Fruit fly (Drosophila melanogaster) whole organism, embryonic: ENCODE data around the gene mask.

ENCODE experiments used
- Atf6 ChIP-seq: fragments of 200-800 bp; sonication (Bioruptor generic); IDR thresholded peaks from 2 replicates; pipeline ENCODE4 v1.3.6; 2022; ENCODE audit warnings: missing biosample characterization, missing genetic modification characterization
- CG11085 ChIP-seq: fragments of 200-800 bp; sonication (Bioruptor generic); IDR thresholded peaks from 2 replicates; pipeline ENCODE4 v1.3.6; 2022; ENCODE audit warnings: missing biosample characterization, missing genetic modification characterization
- CG12104 ChIP-seq: fragments of 200-800 bp; sonication (Bioruptor generic); optimal IDR thresholded peaks from 3 replicates; lab custom pipeline; 2016; ENCODE audit warnings: missing biosample characterization, missing genetic modification characterization
- CG12219 ChIP-seq: fragments of 200-800 bp; sonication (Bioruptor generic); optimal IDR thresholded peaks from 3 replicates; lab custom pipeline; 2018; ENCODE audit warnings: missing biosample characterization, mild to moderate bottlenecking, missing genetic modification characterization
- CG1233 ChIP-seq: fragments of 200-800 bp; sonication (Bioruptor generic); optimal IDR thresholded peaks from 4 replicates; lab custom pipeline; 2018; ENCODE audit warnings: missing biosample characterization, mild to moderate bottlenecking, missing genetic modification characterization
- CG14050 ChIP-seq: fragments of 200-800 bp; sonication (Bioruptor generic); IDR thresholded peaks from 3 replicates; pipeline ENCODE4 v1.3.6; 2022; ENCODE audit warnings: missing biosample characterization, missing genetic modification characterization
- CG17385 ChIP-seq: fragments of 200-800 bp; sonication (Bioruptor generic); optimal IDR thresholded peaks from 3 replicates; lab custom pipeline; 2018; ENCODE audit warnings: missing biosample characterization, mild to moderate bottlenecking, missing genetic modification characterization
- CG30431 ChIP-seq: fragments of 200-800 bp; sonication (Bioruptor generic); optimal IDR thresholded peaks from 2 replicates; lab custom pipeline; 2017; ENCODE audit warnings: missing biosample characterization, missing genetic modification characterization
- CG42726 ChIP-seq: fragments of 200-800 bp; sonication (Bioruptor generic); IDR thresholded peaks from 2 replicates; pipeline ENCODE4 v1.3.6; 2022; ENCODE audit warnings: missing biosample characterization, missing genetic modification characterization; ENCODE audit not compliant: partially characterized antibody
- CG4328 ChIP-seq: fragments of 200-800 bp; sonication (Bioruptor generic); optimal IDR thresholded peaks from 3 replicates; lab custom pipeline; 2017; ENCODE audit warnings: missing biosample characterization, missing genetic modification reagents, missing genetic modification characterization
- CG4360 ChIP-seq: fragments of 200-800 bp; sonication (Bioruptor generic); IDR thresholded peaks from 2 replicates; pipeline ENCODE4 v1.3.6; 2022; ENCODE audit warnings: missing biosample characterization, missing genetic modification characterization
- CG4404 ChIP-seq: fragments of 200-800 bp; sonication (Bioruptor generic); IDR thresholded peaks from 2 replicates; pipeline ENCODE4 v1.3.6; 2022; ENCODE audit warnings: missing biosample characterization, missing genetic modification characterization
- CG4617 ChIP-seq: fragments of 200-800 bp; sonication (Bioruptor generic); optimal IDR thresholded peaks from 3 replicates; lab custom pipeline; 2016; ENCODE audit warnings: missing biosample characterization, missing genetic modification characterization, borderline replicate concordance
- CG4820 ChIP-seq: fragments of 200-800 bp; sonication (Bioruptor generic); optimal IDR thresholded peaks from 3 replicates; lab custom pipeline; 2016; ENCODE audit warnings: missing biosample characterization, missing genetic modification characterization
- CG6175 ChIP-seq: fragments of 200-800 bp; sonication (Bioruptor generic); IDR thresholded peaks from 3 replicates; pipeline ENCODE4 v1.3.6; 2022; ENCODE audit warnings: missing biosample characterization, missing genetic modification characterization
- CG6654 ChIP-seq: fragments of 200-800 bp; sonication (Bioruptor generic); optimal IDR thresholded peaks from 2 replicates; lab custom pipeline; 2017; ENCODE audit warnings: missing biosample characterization, mild to moderate bottlenecking, missing genetic modification characterization
- CG6813 ChIP-seq: fragments of 200-800 bp; sonication (Bioruptor generic); optimal IDR thresholded peaks from 2 replicates; lab custom pipeline; 2017; ENCODE audit warnings: missing biosample characterization, missing genetic modification characterization, mild to moderate bottlenecking, moderate library complexity, missing genetic modification reagents
- CG7987 ChIP-seq: fragments of 200-800 bp; sonication (Bioruptor generic); optimal IDR thresholded peaks from 2 replicates; lab custom pipeline; 2018; ENCODE audit warnings: missing biosample characterization, mild to moderate bottlenecking, missing genetic modification characterization, moderate library complexity
- CG8281 ChIP-seq: fragments of 200-800 bp; sonication (Bioruptor generic); optimal IDR thresholded peaks from 2 replicates; lab custom pipeline; 2018; ENCODE audit warnings: missing biosample characterization, mild to moderate bottlenecking, missing genetic modification characterization, moderate library complexity
- CG8478 ChIP-seq: fragments of >200 bp; optimal IDR thresholded peaks from 2 replicates; lab custom pipeline; 2018
- CG8944 ChIP-seq: fragments of 200-800 bp; sonication (Bioruptor generic); optimal IDR thresholded peaks from 3 replicates; lab custom pipeline; 2016; ENCODE audit warnings: missing biosample characterization, missing genetic modification characterization
- CG9817 ChIP-seq: fragments of 200-800 bp; sonication (Bioruptor generic); optimal IDR thresholded peaks from 2 replicates; lab custom pipeline; 2018; ENCODE audit warnings: missing biosample characterization, mild to moderate bottlenecking, missing genetic modification characterization, moderate library complexity
- CrebB ChIP-seq: fragments of 200-800 bp; sonication (Bioruptor generic); optimal IDR thresholded peaks from 3 replicates; lab custom pipeline; 2018; ENCODE audit warnings: missing biosample characterization, mild to moderate bottlenecking, missing genetic modification characterization
- D19A ChIP-seq: fragments of 200-800 bp; optimal IDR thresholded peaks from 3 replicates; lab custom pipeline; 2019; ENCODE audit warnings: missing biosample characterization, mild to moderate bottlenecking, missing genetic modification characterization, moderate library complexity
- E2f1 ChIP-seq: fragments of 200-800 bp; sonication (Bioruptor generic); IDR thresholded peaks from 2 replicates; pipeline ENCODE4 v1.3.6; 2022; ENCODE audit warnings: missing biosample characterization, missing genetic modification characterization
- HLH3B ChIP-seq: fragments of 200-800 bp; sonication (Bioruptor generic); IDR thresholded peaks from 2 replicates; pipeline ENCODE4 v1.3.6; 2022; ENCODE audit warnings: missing biosample characterization, missing genetic modification characterization
- Hand ChIP-seq: fragments of 200-800 bp; sonication (Bioruptor generic); optimal IDR thresholded peaks from 2 replicates; lab custom pipeline; 2017; ENCODE audit warnings: mild to moderate bottlenecking, missing biosample characterization, missing genetic modification reagents, missing genetic modification characterization
- Hsf ChIP-seq: fragments of 200-800 bp; sonication (Bioruptor generic); optimal IDR thresholded peaks from 3 replicates; lab custom pipeline; 2016; ENCODE audit warnings: missing biosample characterization, missing genetic modification characterization
- Max ChIP-seq: fragments of 200-800 bp; sonication (Bioruptor generic); optimal IDR thresholded peaks from 2 replicates; lab custom pipeline; 2016; ENCODE audit warnings: missing biosample characterization, mild to moderate bottlenecking, missing genetic modification characterization
- Pdp1 ChIP-seq, 2 experiments: fragments of 200-800 bp; sonication (Bioruptor generic); optimal IDR thresholded peaks; 3 replicates each; lab custom pipeline; 2016; ENCODE audit warnings: missing biosample characterization in 2 of 2, missing genetic modification characterization in 2 of 2, mild to moderate bottlenecking in 1 of 2, moderate library complexity in 1 of 2
- Sox100B ChIP-seq: fragments of 200-800 bp; sonication (Bioruptor generic); optimal IDR thresholded peaks from 3 replicates; lab custom pipeline; 2018; ENCODE audit warnings: missing biosample characterization, mild to moderate bottlenecking, missing genetic modification characterization
- ac ChIP-seq: fragments of 200-800 bp; sonication (Bioruptor generic); optimal IDR thresholded peaks from 3 replicates; lab custom pipeline; 2017; ENCODE audit warnings: missing biosample characterization, mild to moderate bottlenecking, missing genetic modification characterization
- ato ChIP-seq: fragments of 200-800 bp; sonication (Bioruptor generic); IDR thresholded peaks from 2 replicates; pipeline ENCODE4 v1.3.6; 2022; ENCODE audit warnings: missing biosample characterization, missing genetic modification characterization; ENCODE audit not compliant: partially characterized antibody
- bigmax ChIP-seq: fragments of 200-800 bp; sonication (Bioruptor generic); optimal IDR thresholded peaks from 2 replicates; lab custom pipeline; 2018; ENCODE audit warnings: missing biosample characterization, mild to moderate bottlenecking, missing genetic modification characterization
- bowl ChIP-seq: fragments of 200-800 bp; sonication (Bioruptor generic); IDR thresholded peaks from 2 replicates; pipeline ENCODE4 v1.3.6; 2022; ENCODE audit warnings: missing biosample characterization, missing genetic modification characterization
- btn ChIP-seq: fragments of 200-800 bp; sonication (Bioruptor generic); optimal IDR thresholded peaks from 2 replicates; lab custom pipeline; 2016; ENCODE audit warnings: missing biosample characterization, missing genetic modification characterization
- cato ChIP-seq: fragments of 200-800 bp; sonication (Bioruptor generic); optimal IDR thresholded peaks from 2 replicates; lab custom pipeline; 2016; ENCODE audit warnings: missing biosample characterization, missing genetic modification characterization, borderline replicate concordance
- chm ChIP-seq: fragments of 200-800 bp; sonication (Bioruptor generic); IDR thresholded peaks from 2 replicates; pipeline ENCODE4 v1.3.6; 2022; ENCODE audit warnings: missing biosample characterization, missing genetic modification characterization
- gsb-n ChIP-seq: fragments of 200-800 bp; sonication (Bioruptor generic); optimal IDR thresholded peaks from 3 replicates; lab custom pipeline; 2018; ENCODE audit warnings: missing biosample characterization, mild to moderate bottlenecking, missing genetic modification characterization
- hb ChIP-seq: fragments of 200-800 bp; sonication (Bioruptor generic); IDR thresholded peaks from 3 replicates; pipeline ENCODE4 v1.3.6; 2022; ENCODE audit warnings: missing biosample characterization, missing genetic modification characterization; ENCODE audit not compliant: partially characterized antibody
- kni ChIP-seq: fragments of 200-800 bp; sonication (Bioruptor generic); optimal IDR thresholded peaks from 3 replicates; lab custom pipeline; 2017; ENCODE audit warnings: mild to moderate bottlenecking, missing biosample characterization, missing genetic modification reagents, missing genetic modification characterization
- mirr ChIP-seq: fragments of 200-800 bp; sonication (Bioruptor generic); optimal IDR thresholded peaks from 3 replicates; lab custom pipeline; 2018; ENCODE audit warnings: missing biosample characterization, mild to moderate bottlenecking, missing genetic modification characterization
- pros ChIP-seq: fragments of 200-800 bp; sonication (Bioruptor generic); optimal IDR thresholded peaks from 3 replicates; lab custom pipeline; 2019; ENCODE audit warnings: missing biosample characterization, mild to moderate bottlenecking, missing genetic modification characterization, moderate library complexity
- pum ChIP-seq: fragments of 200-800 bp; sonication (Bioruptor generic); optimal IDR thresholded peaks from 2 replicates; lab custom pipeline; 2016; ENCODE audit warnings: missing biosample characterization, missing genetic modification characterization
- sens ChIP-seq: fragments of 200-800 bp; sonication (Bioruptor generic); peaks from one replicate; lab custom pipeline; 2016; ENCODE audit warnings: missing biosample characterization, missing genetic modification characterization
- so ChIP-seq: fragments of 200-800 bp; sonication (Bioruptor generic); IDR thresholded peaks from 3 replicates; pipeline ENCODE4 v1.3.6; 2022; ENCODE audit warnings: missing biosample characterization, missing genetic modification characterization
- sqz ChIP-seq: fragments of 200-800 bp; sonication (Bioruptor generic); optimal IDR thresholded peaks from 3 replicates; lab custom pipeline; 2018; ENCODE audit warnings: missing biosample characterization, mild to moderate bottlenecking, missing genetic modification characterization
- wor ChIP-seq: fragments of 200-800 bp; sonication (Bioruptor generic); IDR thresholded peaks from 2 replicates; pipeline ENCODE4 v1.3.6; 2022; ENCODE audit warnings: missing biosample characterization, missing genetic modification characterization
- zen2 ChIP-seq: fragments of 200-800 bp; sonication (Bioruptor generic); IDR thresholded peaks from 3 replicates; pipeline ENCODE4 v1.3.6; 2022; ENCODE audit warnings: missing biosample characterization, missing genetic modification characterization; ENCODE audit not compliant: partially characterized antibody

mask gene

DNA sequence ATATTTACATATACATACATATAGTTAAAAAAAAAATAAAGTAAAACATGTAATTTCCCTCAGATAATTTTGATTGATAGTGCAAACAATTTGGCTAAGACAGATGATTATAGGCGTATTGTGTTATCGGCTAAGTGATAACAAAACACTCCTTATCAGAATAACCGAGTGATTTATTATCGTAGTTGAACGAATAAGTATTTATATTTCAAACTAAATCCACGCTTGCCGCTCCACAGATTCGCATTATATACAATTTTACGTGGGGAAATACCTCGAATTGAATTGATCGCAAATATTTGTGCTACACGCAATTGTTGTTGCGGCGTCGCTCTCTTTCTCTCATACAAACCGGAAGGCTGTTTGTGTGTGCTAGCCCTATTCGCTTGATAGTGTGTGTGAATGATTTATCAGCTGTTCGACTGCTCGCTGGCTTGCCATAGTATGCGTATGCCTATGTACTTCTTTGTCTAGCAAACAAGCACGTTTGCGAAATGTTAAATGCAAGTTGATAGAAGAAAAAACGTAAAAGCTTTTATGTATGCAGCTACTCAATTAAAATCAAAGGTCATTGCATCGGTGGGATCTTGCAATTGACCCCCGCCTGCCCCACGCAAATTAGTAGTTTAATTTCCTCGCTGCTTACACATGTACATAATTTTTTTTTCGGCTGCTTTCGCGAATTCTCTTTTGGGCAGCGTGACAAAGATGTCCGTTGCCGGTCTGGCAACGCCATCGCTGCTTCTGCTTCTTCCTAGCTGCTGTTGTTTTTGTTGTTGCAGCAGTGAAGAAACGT is 3.2 kb downstream of the mask start (continued):
- TF ChIP-seq CG9817 (peak; percentile 8), E2f1 (GFP tag; lab: Robert Waterston, UW) (no peak), CG6813 (GFP tag; lab: Kevin White, UChicago) (no peak), CG6654 (GFP tag; lab: Kevin White, UChicago) (no peak), pum (GFP tag; lab: Kevin White, UChicago) (no peak), Hsf (GFP tag; lab: Kevin White, UChicago) (peak; percentile 5), CG6175 (GFP tag; lab: Robert Waterston, UW) (no peak), gsb-n (no peak), ac (GFP tag; lab: Kevin White, UChicago) (no peak), CG8281 (tag; lab: Kevin White, UChicago) (no peak), hb (no peak), ato (GFP tag; lab: Robert Waterston, UW) (no peak)

DNA sequence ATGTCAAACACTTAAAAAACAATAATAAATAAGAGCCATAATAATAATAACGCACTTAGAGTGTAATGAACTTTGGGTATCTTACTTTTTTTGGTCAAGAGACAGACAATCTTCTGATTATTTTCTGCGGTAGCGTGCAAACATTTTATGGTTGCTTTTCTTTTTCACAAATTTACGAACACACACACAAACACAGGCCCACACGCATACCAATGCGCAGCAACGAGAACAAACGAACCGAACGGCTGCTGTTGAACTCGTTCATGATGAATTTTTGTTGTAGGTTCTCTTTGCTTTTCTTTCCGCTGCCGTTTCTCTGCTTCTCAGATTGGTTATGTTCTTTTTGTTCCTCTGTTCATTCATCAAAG is 3.8 kb downstream of the mask start:
- no peak for TF ChIP-seq CG11085 (GFP tag; lab: Robert Waterston, UW)
- no peak for TF ChIP-seq CG12104 (GFP tag; lab: Kevin White, UChicago)
- TF ChIP-seq CG30431 (GFP tag; lab: Kevin White, UChicago), result no peak
- no peak for TF ChIP-seq CrebB (tag; lab: Kevin White, UChicago)
- TF ChIP-seq CG4617 (GFP tag; lab: Kevin White, UChicago), result no peak
- no peak for TF ChIP-seq chm (GFP tag; lab: Robert Waterston, UW)
- TF ChIP-seq bigmax (GFP tag; lab: Kevin White, UChicago), result peak; percentile 16
- TF ChIP-seq CG1233 (GFP tag; lab: Kevin White, UChicago), result no peak
- no peak for TF ChIP-seq CG4820
- TF ChIP-seq Pdp1 (GFP tag; optimal IDR thresholded peaks at IDR 0.05; lab: Kevin White, UChicago), result no peak
- peak; percentile 44 for TF ChIP-seq CG17385
- TF ChIP-seq CG12219 (GFP tag; lab: Kevin White, UChicago), result no peak
- no peak for TF ChIP-seq CG42726 (GFP tag; lab: Robert Waterston, UW)
- no peak for TF ChIP-seq HLH3B (GFP tag; lab: Robert Waterston, UW)
- peak; percentile 29 for TF ChIP-seq CG8478 (lab: Kevin White, UChicago)
- TF ChIP-seq cato (GFP tag; lab: Kevin White, UChicago), result no peak
- TF ChIP-seq Atf6 (GFP tag; lab: Robert Waterston, UW), result no peak
- peak; percentile 16 for TF ChIP-seq sens (GFP tag; lab: Kevin White, UChicago)
- no peak for TF ChIP-seq zen2 (GFP tag; lab: Robert Waterston, UW)
- TF ChIP-seq btn, result no peak
- TF ChIP-seq CG14050 (GFP tag; lab: Robert Waterston, UW), result no peak
- TF ChIP-seq Hand (GFP tag; lab: Kevin White, UChicago), result no peak
- no peak for TF ChIP-seq bowl (GFP tag; lab: Robert Waterston, UW)
- no peak for TF ChIP-seq mirr (GFP tag; lab: Kevin White, UChicago)
- no peak for TF ChIP-seq CG7987 (GFP tag; lab: Kevin White, UChicago)
- TF ChIP-seq hb, result no peak
- no peak for TF ChIP-seq wor
- TF ChIP-seq CG4360 (GFP tag; lab: Robert Waterston, UW), result 0 out of 2 replicates have a peak, but pooled peaks have one; percentile 57
- no peak for TF ChIP-seq D19A (tag; lab: Kevin White, UChicago)
- no peak for TF ChIP-seq CG4404 (GFP tag; lab: Robert Waterston, UW)
- TF ChIP-seq Max (GFP tag; lab: Kevin White, UChicago), result no peak
- TF ChIP-seq pros, result no peak
- TF ChIP-seq CG4328 (GFP tag; lab: Kevin White, UChicago), result no peak
- TF ChIP-seq sqz (GFP tag; lab: Kevin White, UChicago), result no peak
- TF ChIP-seq Sox100B, result no peak
- no peak for TF ChIP-seq CG8944 (GFP tag; lab: Kevin White, UChicago)
- TF ChIP-seq kni (GFP tag; lab: Kevin White, UChicago), result no peak
- no peak for TF ChIP-seq so
